Fruit fly (Drosophila melanogaster) whole organism, embryonic: ENCODE measurements around the gene Socs36E.

Source experiments
- ATbp ChIP-seq: fragments of 200-800 bp; sonication (Bioruptor generic); optimal IDR thresholded peaks from 2 replicates; lab custom pipeline; 2017; ENCODE audit warnings: missing biosample characterization, mild to moderate bottlenecking, missing genetic modification characterization, missing genetic modification reagents
- Aef1 ChIP-seq: fragments of 200-800 bp; sonication (Bioruptor generic); IDR thresholded peaks from 3 replicates; pipeline ENCODE4 v1.3.6; 2022; ENCODE audit warnings: missing biosample characterization, missing genetic modification characterization
- Bteb2 ChIP-seq: fragments of 200-800 bp; sonication (Bioruptor generic); optimal IDR thresholded peaks from 2 replicates; lab custom pipeline; 2016; ENCODE audit warnings: missing biosample characterization, missing genetic modification characterization
- CG10431 ChIP-seq: fragments of 200-800 bp; sonication (Bioruptor generic); optimal IDR thresholded peaks from 3 replicates; lab custom pipeline; 2018; ENCODE audit warnings: missing biosample characterization, mild to moderate bottlenecking, missing genetic modification characterization
- CG10654 ChIP-seq: fragments of 200-800 bp; sonication (Bioruptor generic); optimal IDR thresholded peaks from 2 replicates; lab custom pipeline; 2016; ENCODE audit warnings: missing biosample characterization, missing genetic modification characterization
- CG11695 ChIP-seq: fragments of 200-800 bp; sonication (Bioruptor generic); IDR thresholded peaks from 3 replicates; pipeline ENCODE4 v1.3.6; 2022; ENCODE audit warnings: missing biosample characterization, missing genetic modification characterization
- CG1233 ChIP-seq: fragments of 200-800 bp; sonication (Bioruptor generic); optimal IDR thresholded peaks from 4 replicates; lab custom pipeline; 2018; ENCODE audit warnings: missing biosample characterization, mild to moderate bottlenecking, missing genetic modification characterization
- CG13123 ChIP-seq: fragments of 200-800 bp; sonication (Bioruptor generic); optimal IDR thresholded peaks from 2 replicates; lab custom pipeline; 2016; ENCODE audit warnings: missing biosample characterization, missing genetic modification characterization
- CG14860 ChIP-seq: fragments of 200-800 bp; sonication (Bioruptor generic); IDR thresholded peaks from 3 replicates; pipeline ENCODE4 v1.3.6; 2022; ENCODE audit warnings: missing biosample characterization, missing genetic modification characterization; ENCODE audit not compliant: partially characterized antibody
- CG15011 ChIP-seq: fragments of 200-800 bp; sonication (Bioruptor generic); optimal IDR thresholded peaks from 3 replicates; lab custom pipeline; 2018; ENCODE audit warnings: missing biosample characterization, mild to moderate bottlenecking, missing genetic modification characterization
- CG15601 ChIP-seq: fragments of 200-800 bp; sonication (Bioruptor generic); optimal IDR thresholded peaks from 3 replicates; lab custom pipeline; 2019; ENCODE audit warnings: missing biosample characterization, mild to moderate bottlenecking, missing genetic modification characterization, moderate library complexity
- CG17186 ChIP-seq: fragments of 200-800 bp; sonication (Bioruptor generic); optimal IDR thresholded peaks from 3 replicates; lab custom pipeline; 2017; ENCODE audit warnings: missing biosample characterization, missing genetic modification reagents, missing genetic modification characterization
- CG30403 ChIP-seq: fragments of 200-800 bp; sonication (Bioruptor generic); optimal IDR thresholded peaks from 3 replicates; lab custom pipeline; 2016; ENCODE audit warnings: missing biosample characterization, missing genetic modification characterization
- CG32767 ChIP-seq: fragments of 200-800 bp; sonication (Bioruptor generic); IDR thresholded peaks from 2 replicates; pipeline ENCODE4 v1.3.6; 2022; ENCODE audit warnings: missing biosample characterization, missing genetic modification characterization
- CG43689 ChIP-seq: fragments of 200-800 bp; sonication (Bioruptor generic); IDR thresholded peaks from 2 replicates; pipeline ENCODE4 v1.3.6; 2022; ENCODE audit warnings: missing biosample characterization, missing genetic modification characterization
- CG4617 ChIP-seq: fragments of 200-800 bp; sonication (Bioruptor generic); optimal IDR thresholded peaks from 3 replicates; lab custom pipeline; 2016; ENCODE audit warnings: missing biosample characterization, missing genetic modification characterization, borderline replicate concordance
- CG5245 ChIP-seq: fragments of 200-800 bp; sonication (Bioruptor generic); optimal IDR thresholded peaks from 3 replicates; lab custom pipeline; 2016; ENCODE audit warnings: missing biosample characterization, missing genetic modification characterization
- CG6683 ChIP-seq: fragments of 200-800 bp; sonication (Bioruptor generic); optimal IDR thresholded peaks from 2 replicates; lab custom pipeline; 2017; ENCODE audit warnings: missing biosample characterization, mild to moderate bottlenecking, missing genetic modification characterization, missing genetic modification reagents
- CG7556 ChIP-seq: fragments of 200-800 bp; sonication (Bioruptor generic); optimal IDR thresholded peaks from 2 replicates; lab custom pipeline; 2017; ENCODE audit warnings: missing biosample characterization, mild to moderate bottlenecking, missing genetic modification characterization
- CG7745 ChIP-seq: fragments of 200-800 bp; sonication (Bioruptor generic); optimal IDR thresholded peaks from 2 replicates; lab custom pipeline; 2018; ENCODE audit warnings: missing biosample characterization, mild to moderate bottlenecking, missing genetic modification characterization, moderate library complexity
- CG7839 ChIP-seq: fragments of 200-800 bp; sonication (Bioruptor generic); optimal IDR thresholded peaks from 3 replicates; lab custom pipeline; 2018; ENCODE audit warnings: missing biosample characterization, mild to moderate bottlenecking, missing genetic modification characterization, moderate library complexity
- CG8089 ChIP-seq: fragments of 200-800 bp; sonication (Bioruptor generic); optimal IDR thresholded peaks from 3 replicates; lab custom pipeline; 2016; ENCODE audit warnings: missing biosample characterization, missing genetic modification characterization
- CG8765 ChIP-seq: fragments of 200-800 bp; sonication (Bioruptor generic); IDR thresholded peaks from 2 replicates; pipeline ENCODE4 v1.3.6; 2022; ENCODE audit warnings: missing biosample characterization, missing genetic modification characterization
- D ChIP-seq, 2 experiments: fragments of 200-800 bp in 1 of 2; fragments of >200 bp in 1 of 2; sonication (Bioruptor generic) in 1 of 2; optimal IDR thresholded peaks; 2 replicates in 1 of 2; 3 replicates in 1 of 2; lab custom pipeline; 2017; ENCODE audit warnings: mild to moderate bottlenecking in 1 of 2, missing biosample characterization in 1 of 2, missing genetic modification characterization in 1 of 2, missing genetic modification reagents in 1 of 2
- H15 ChIP-seq: fragments of 200-800 bp; sonication (Bioruptor generic); IDR thresholded peaks from 3 replicates; pipeline ENCODE4 v1.3.6; 2022; ENCODE audit warnings: missing biosample characterization, missing genetic modification characterization
- Mrtf ChIP-seq: fragments of 200-800 bp; sonication (Bioruptor generic); IDR thresholded peaks from 3 replicates; pipeline ENCODE4 v1.3.6; 2022; ENCODE audit warnings: missing biosample characterization, missing genetic modification characterization
- Nf-YC ChIP-seq: fragments of 200-800 bp; optimal IDR thresholded peaks from 3 replicates; lab custom pipeline; 2019; ENCODE audit warnings: missing biosample characterization, mild to moderate bottlenecking, missing genetic modification characterization, moderate library complexity
- Ptx1 ChIP-seq: fragments of 200-800 bp; sonication (Bioruptor generic); IDR thresholded peaks from 2 replicates; pipeline ENCODE4 v1.3.6; 2022; ENCODE audit warnings: missing biosample characterization, missing genetic modification characterization
- Six4 ChIP-seq: fragments of 200-800 bp; sonication (Bioruptor generic); optimal IDR thresholded peaks from 2 replicates; lab custom pipeline; 2016; ENCODE audit warnings: missing biosample characterization, missing genetic modification characterization
- Taf1 ChIP-seq: fragments of 200-800 bp; sonication (Bioruptor generic); IDR thresholded peaks from 2 replicates; pipeline ENCODE4 v1.3.6; 2022; ENCODE audit warnings: missing biosample characterization, missing genetic modification characterization
- abd-A ChIP-seq: fragments of 200-800 bp; sonication (Bioruptor generic); optimal IDR thresholded peaks from 3 replicates; lab custom pipeline; 2019; ENCODE audit warnings: missing biosample characterization, mild to moderate bottlenecking, missing genetic modification characterization, moderate library complexity
- chm ChIP-seq: fragments of 200-800 bp; sonication (Bioruptor generic); IDR thresholded peaks from 2 replicates; pipeline ENCODE4 v1.3.6; 2022; ENCODE audit warnings: missing biosample characterization, missing genetic modification characterization
- corto ChIP-seq: fragments of 200-800 bp; sonication (Bioruptor generic); optimal IDR thresholded peaks from 2 replicates; lab custom pipeline; 2016; ENCODE audit warnings: missing biosample characterization, mild to moderate bottlenecking, missing genetic modification characterization, moderate library complexity
- ems ChIP-seq: fragments of 200-800 bp; sonication (Bioruptor generic); optimal IDR thresholded peaks from 3 replicates; lab custom pipeline; 2016; ENCODE audit warnings: missing biosample characterization, missing genetic modification characterization
- fd102C ChIP-seq: fragments of 200-800 bp; sonication (Bioruptor generic); optimal IDR thresholded peaks from 2 replicates; lab custom pipeline; 2018; ENCODE audit warnings: missing biosample characterization, mild to moderate bottlenecking, missing genetic modification characterization, moderate library complexity
- fd64A ChIP-seq: fragments of 200-800 bp; sonication (Bioruptor generic); optimal IDR thresholded peaks from 3 replicates; lab custom pipeline; 2018; ENCODE audit warnings: missing biosample characterization, mild to moderate bottlenecking, missing genetic modification characterization
- fd96Cb ChIP-seq: fragments of 200-800 bp; sonication (Bioruptor generic); optimal IDR thresholded peaks from 2 replicates; lab custom pipeline; 2018; ENCODE audit warnings: missing biosample characterization, mild to moderate bottlenecking, missing genetic modification characterization, moderate library complexity
- gce ChIP-seq: fragments of 200-800 bp; sonication (Bioruptor generic); IDR thresholded peaks from 3 replicates; pipeline ENCODE4 v1.3.6; 2022; ENCODE audit warnings: missing biosample characterization, missing genetic modification characterization
- inv ChIP-seq: fragments of 200-800 bp; sonication (Bioruptor generic); IDR thresholded peaks from 2 replicates; pipeline ENCODE4 v1.3.6; 2022; ENCODE audit warnings: missing biosample characterization, missing genetic modification characterization; ENCODE audit not compliant: partially characterized antibody
- jing ChIP-seq: fragments of 200-800 bp; sonication (Bioruptor generic); optimal IDR thresholded peaks from 2 replicates; lab custom pipeline; 2018; ENCODE audit warnings: missing biosample characterization, mild to moderate bottlenecking, missing genetic modification characterization
- ken ChIP-seq: fragments of 200-800 bp; sonication (Bioruptor generic); IDR thresholded peaks from 3 replicates; pipeline ENCODE4 v1.3.6; 2022; ENCODE audit warnings: missing biosample characterization, missing genetic modification characterization
- pita ChIP-seq: fragments of 200-800 bp; sonication (Bioruptor generic); optimal IDR thresholded peaks from 2 replicates; lab custom pipeline; 2017; ENCODE audit warnings: missing biosample characterization, mild to moderate bottlenecking, missing genetic modification characterization
- rib ChIP-seq: fragments of 200-800 bp; sonication (Bioruptor generic); IDR thresholded peaks from 2 replicates; pipeline ENCODE4 v1.3.6; 2022; ENCODE audit warnings: missing biosample characterization, missing genetic modification characterization
- slbo ChIP-seq: fragments of 200-800 bp; sonication (Bioruptor generic); IDR thresholded peaks from 2 replicates; pipeline ENCODE4 v1.3.6; 2022; ENCODE audit warnings: missing biosample characterization, missing genetic modification characterization
- stwl ChIP-seq: fragments of 200-800 bp; sonication (Bioruptor generic); optimal IDR thresholded peaks from 3 replicates; lab custom pipeline; 2018; ENCODE audit warnings: missing biosample characterization, mild to moderate bottlenecking, missing genetic modification characterization, moderate library complexity
- tap ChIP-seq: fragments of 200-800 bp; optimal IDR thresholded peaks from 3 replicates; lab custom pipeline; 2019; ENCODE audit warnings: missing biosample characterization, mild to moderate bottlenecking, missing genetic modification characterization, moderate library complexity
- vnd ChIP-seq: fragments of 200-800 bp; sonication (Bioruptor generic); IDR thresholded peaks from 3 replicates; pipeline ENCODE4 v1.3.6; 2022; ENCODE audit warnings: missing biosample characterization, missing genetic modification characterization; ENCODE audit not compliant: partially characterized antibody
- vvl ChIP-seq: fragments of 200-800 bp; sonication (Bioruptor generic); IDR thresholded peaks from 2 replicates; pipeline ENCODE4 v1.3.6; 2022; ENCODE audit warnings: missing biosample characterization, missing genetic modification characterization
- zfh1 ChIP-seq: fragments of 200-800 bp; sonication (Bioruptor generic); IDR thresholded peaks from 3 replicates; pipeline ENCODE4 v1.3.6; 2022; ENCODE audit warnings: missing biosample characterization, missing genetic modification characterization

The Socs36E gene

dm6 chr2L:18137591-18138247 lies 14.5 kb downstream of the Socs36E start, which contains the start of gene kel (continued):
- TF ChIP-seq fd102C (GFP tag; lab: Kevin White, UChicago): no peak
- TF ChIP-seq jing (GFP tag; lab: Kevin White, UChicago): no peak
- TF ChIP-seq CG14860: peak; percentile 50; the same call in 2 of the 3 replicates
- TF ChIP-seq fd64A (GFP tag; lab: Kevin White, UChicago): peak; percentile 62
- TF ChIP-seq Nf-YC (tag; lab: Kevin White, UChicago): peak; percentile 30
- TF ChIP-seq CG8765 (GFP tag; lab: Robert Waterston, UW): no peak
- TF ChIP-seq fd96Cb: no peak
- TF ChIP-seq rib (GFP tag; lab: Robert Waterston, UW): peak; percentile 29; the same call in 1 of the 2 replicates
- no peak for TF ChIP-seq Ptx1 (GFP tag; lab: Robert Waterston, UW)
- TF ChIP-seq CG7745 (tag; lab: Kevin White, UChicago): no peak
- no peak for TF ChIP-seq Bteb2
- TF ChIP-seq Six4 (GFP tag; lab: Kevin White, UChicago): no peak
- TF ChIP-seq CG17186 (GFP tag; lab: Kevin White, UChicago): peak; percentile 22
- TF ChIP-seq, all 482 proteins: peak for 265

dm6 chr2L:18136427-18136857 lies 15.8 kb downstream of the Socs36E start:
- TF ChIP-seq gce (GFP tag; lab: Robert Waterston, UW) (no peak), inv (GFP tag; lab: Robert Waterston, UW) (no peak), D (optimal IDR thresholded peaks at IDR 0.05; lab: Kevin White, UChicago) (no peak), D (GFP tag; optimal IDR thresholded peaks at IDR 0.05; lab: Kevin White, UChicago) (no peak), slbo (GFP tag; lab: Robert Waterston, UW) (no peak), Taf1 (no peak), Aef1 (no peak), tap (no peak), CG7556 (no peak), abd-A (peak; percentile 93), CG10431 (GFP tag; lab: Kevin White, UChicago) (no peak), vnd (GFP tag; lab: Robert Waterston, UW) (no peak), CG30403 (GFP tag; lab: Kevin White, UChicago) (no peak), Mrtf (GFP tag; lab: Robert Waterston, UW) (no peak), CG13123 (GFP tag; lab: Kevin White, UChicago) (no peak), ken (GFP tag; lab: Robert Waterston, UW) (no peak), H15 (GFP tag; lab: Robert Waterston, UW) (no peak), chm (GFP tag; lab: Robert Waterston, UW) (no peak), CG11695 (0 out of 3 replicates have a peak, but pooled peaks have one; percentile 49), CG15601 (tag; lab: Kevin White, UChicago) (no peak), CG15011 (GFP tag; lab: Kevin White, UChicago) (peak; percentile 58), vvl (GFP tag; lab: Robert Waterston, UW) (peak; percentile 35; the same call in 1 of the 2 replicates), pita (no peak), CG5245 (GFP tag; lab: Kevin White, UChicago) (no peak), CG43689 (GFP tag; lab: Robert Waterston, UW) (no peak), ems (GFP tag; lab: Kevin White, UChicago) (no peak), CG32767 (GFP tag; lab: Robert Waterston, UW) (no peak), ATbp (no peak), CG7745 (tag; lab: Kevin White, UChicago) (no peak), zfh1 (GFP tag; lab: Robert Waterston, UW) (no peak), CG8089 (no peak), CG4617 (GFP tag; lab: Kevin White, UChicago) (no peak), CG6683 (no peak), corto (GFP tag; lab: Kevin White, UChicago) (no peak), stwl (tag; lab: Kevin White, UChicago) (no peak), CG7839 (tag; lab: Kevin White, UChicago) (no peak), CG1233 (peak; percentile 42), CG10654 (GFP tag; lab: Kevin White, UChicago) (no peak)
